Fruit fly (Drosophila melanogaster) whole organism, wandering third instar larva: ENCODE results near the gene CG31343.
A peak's percentile ranks its signal among the peaks of the same experiment; 100 is the strongest.

Experiments
- Abd-B ChIP-seq: fragments of >200 bp; optimal IDR thresholded peaks from 2 replicates; lab custom pipeline; 2017; ENCODE audit warnings: missing biosample characterization, missing genetic modification characterization
- CG32264 ChIP-seq: fragments of 200-800 bp; sonication (Bioruptor generic); optimal IDR thresholded peaks from 2 replicates; lab custom pipeline; 2016; ENCODE audit warnings: missing biosample characterization, missing genetic modification characterization
- CG9705 ChIP-seq: fragments of 200-800 bp; sonication (Bioruptor generic); optimal IDR thresholded peaks from 2 replicates; lab custom pipeline; 2018; ENCODE audit warnings: missing biosample characterization, mild to moderate bottlenecking, missing genetic modification characterization
- CrebA ChIP-seq: fragments of 200-800 bp; sonication (Bioruptor generic); optimal IDR thresholded peaks from 2 replicates; lab custom pipeline; 2016; ENCODE audit warnings: missing biosample characterization, mild to moderate bottlenecking, missing genetic modification characterization, borderline replicate concordance
- Dfd ChIP-seq: fragments of >200 bp; optimal IDR thresholded peaks from 2 replicates; lab custom pipeline; 2017; ENCODE audit warnings: missing biosample characterization, missing genetic modification characterization
- GATAd ChIP-seq: sonication (Bioruptor generic); optimal IDR thresholded peaks from 2 replicates; lab custom pipeline; 2016; ENCODE audit warnings: missing biosample characterization, missing genetic modification characterization
- Hnf4 ChIP-seq: fragments of 200-800 bp; sonication (Bioruptor generic); optimal IDR thresholded peaks from 2 replicates; lab custom pipeline; 2016; ENCODE audit warnings: missing biosample characterization, mild to moderate bottlenecking, missing genetic modification characterization
- Hr83 ChIP-seq: fragments of 200-300 bp; sonication (Bioruptor generic); optimal IDR thresholded peaks from 2 replicates; lab custom pipeline; 2016; ENCODE audit warnings: missing biosample characterization, mild to moderate bottlenecking, missing genetic modification characterization, moderate library complexity; ENCODE audit not compliant: poor library complexity, severe bottlenecking
- Jra ChIP-seq: sonication (Bioruptor generic); optimal IDR thresholded peaks from 2 replicates; lab custom pipeline; 2016; ENCODE audit warnings: missing biosample characterization, missing genetic modification characterization
- Myc ChIP-seq: fragments of >200 bp; optimal IDR thresholded peaks from 2 replicates; lab custom pipeline; 2017
- N ChIP-seq: fragments of >200 bp; optimal IDR thresholded peaks from 2 replicates; lab custom pipeline; 2018; ENCODE audit warnings: missing biosample characterization, missing external identifiers, missing genetic modification characterization
- OdsH ChIP-seq: fragments of 200-800 bp; sonication (Bioruptor generic); optimal IDR thresholded peaks from 2 replicates; lab custom pipeline; 2016; ENCODE audit warnings: missing biosample characterization, mild to moderate bottlenecking, missing genetic modification characterization
- Rel ChIP-seq, 2 experiments: fragments of 200-800 bp; sonication (Bioruptor generic) in 1 of 2; optimal IDR thresholded peaks; 2 replicates in 1 of 2; 3 replicates in 1 of 2; lab custom pipeline; 2016 to 2019; ENCODE audit warnings: mild to moderate bottlenecking in 2 of 2, missing biosample characterization in 2 of 2, missing genetic modification characterization in 2 of 2, moderate library complexity in 1 of 2
- Sp1 ChIP-seq: fragments of 200-800 bp; sonication (Bioruptor generic); optimal IDR thresholded peaks from 3 replicates; lab custom pipeline; 2019; ENCODE audit warnings: missing biosample characterization, mild to moderate bottlenecking, missing genetic modification characterization, moderate library complexity
- Vsx2 ChIP-seq: fragments of 200-300, 225-300 bp; sonication (Bioruptor generic); optimal IDR thresholded peaks from 2 replicates; lab custom pipeline; 2018; ENCODE audit warnings: missing biosample characterization, missing genetic modification characterization; ENCODE audit not compliant: partially characterized antibody
- dl ChIP-seq, 2 experiments: fragments of 175-275, 200-275 bp in 1 of 2; fragments of 200-275 bp in 1 of 2; sonication (Bioruptor generic); optimal IDR thresholded peaks; lab custom pipeline; 2018; ENCODE audit warnings: mild to moderate bottlenecking in 2 of 2, missing biosample characterization in 2 of 2, missing genetic modification characterization in 2 of 2, moderate library complexity in 2 of 2; ENCODE audit not compliant: partially characterized antibody in 2 of 2, insufficient read depth in 1 of 2
- dmrt93B ChIP-seq: fragments of 200-800 bp; sonication (Bioruptor generic); optimal IDR thresholded peaks from 2 replicates; lab custom pipeline; 2018; ENCODE audit warnings: missing biosample characterization, mild to moderate bottlenecking, missing genetic modification characterization
- ey ChIP-seq: fragments of 200-800 bp; sonication (Bioruptor generic); optimal IDR thresholded peaks from 2 replicates; lab custom pipeline; 2016; ENCODE audit warnings: missing biosample characterization, missing genetic modification characterization
- foxo ChIP-seq, 2 experiments: fragments of 200-800 bp; sonication (Bioruptor generic); optimal IDR thresholded peaks; 2 replicates in 1 of 2; 3 replicates in 1 of 2; lab custom pipeline; 2016 to 2017; ENCODE audit warnings: missing biosample characterization in 2 of 2, missing genetic modification characterization in 2 of 2
- fru ChIP-seq: fragments of 200-800 bp; sonication (Bioruptor generic); optimal IDR thresholded peaks from 3 replicates; lab custom pipeline; 2016; ENCODE audit warnings: missing biosample characterization, mild to moderate bottlenecking, missing genetic modification characterization
- h ChIP-seq: fragments of 200-800 bp; sonication (Bioruptor generic); optimal IDR thresholded peaks from 3 replicates; lab custom pipeline; 2016; ENCODE audit warnings: missing biosample characterization, mild to moderate bottlenecking, missing genetic modification characterization
- jim ChIP-seq: fragments of 175-275, 200-325 bp; sonication (Bioruptor generic); optimal IDR thresholded peaks from 2 replicates; lab custom pipeline; 2016; ENCODE audit warnings: missing biosample characterization, mild to moderate bottlenecking, missing genetic modification characterization
- pan ChIP-seq: fragments of >200 bp; optimal IDR thresholded peaks from 2 replicates; lab custom pipeline; 2017
- psq ChIP-seq: fragments of 200-800 bp; sonication (Bioruptor generic); optimal IDR thresholded peaks from 3 replicates; lab custom pipeline; 2017; ENCODE audit warnings: missing biosample characterization, mild to moderate bottlenecking, missing genetic modification characterization, moderate library complexity
- rgr ChIP-seq: fragments of 200-800 bp; sonication (Bioruptor generic); optimal IDR thresholded peaks from 3 replicates; lab custom pipeline; 2016; ENCODE audit warnings: missing biosample characterization, mild to moderate bottlenecking, missing genetic modification characterization
- sage ChIP-seq: fragments of 200-800 bp; sonication (Bioruptor generic); optimal IDR thresholded peaks from 2 replicates; lab custom pipeline; 2016; ENCODE audit warnings: missing biosample characterization, mild to moderate bottlenecking, missing genetic modification characterization
- sv ChIP-seq: fragments of 200-800 bp; sonication (Bioruptor generic); optimal IDR thresholded peaks from 3 replicates; lab custom pipeline; 2016; ENCODE audit warnings: missing biosample characterization, missing genetic modification characterization
- tai ChIP-seq: sonication (Bioruptor generic); optimal IDR thresholded peaks from 2 replicates; lab custom pipeline; 2016; ENCODE audit warnings: missing biosample characterization, missing genetic modification characterization
- woc ChIP-seq: sonication (Bioruptor generic); optimal IDR thresholded peaks from 2 replicates; lab custom pipeline; 2016; ENCODE audit warnings: missing biosample characterization, mild to moderate bottlenecking, missing genetic modification characterization

CG31343 gene

DNA sequence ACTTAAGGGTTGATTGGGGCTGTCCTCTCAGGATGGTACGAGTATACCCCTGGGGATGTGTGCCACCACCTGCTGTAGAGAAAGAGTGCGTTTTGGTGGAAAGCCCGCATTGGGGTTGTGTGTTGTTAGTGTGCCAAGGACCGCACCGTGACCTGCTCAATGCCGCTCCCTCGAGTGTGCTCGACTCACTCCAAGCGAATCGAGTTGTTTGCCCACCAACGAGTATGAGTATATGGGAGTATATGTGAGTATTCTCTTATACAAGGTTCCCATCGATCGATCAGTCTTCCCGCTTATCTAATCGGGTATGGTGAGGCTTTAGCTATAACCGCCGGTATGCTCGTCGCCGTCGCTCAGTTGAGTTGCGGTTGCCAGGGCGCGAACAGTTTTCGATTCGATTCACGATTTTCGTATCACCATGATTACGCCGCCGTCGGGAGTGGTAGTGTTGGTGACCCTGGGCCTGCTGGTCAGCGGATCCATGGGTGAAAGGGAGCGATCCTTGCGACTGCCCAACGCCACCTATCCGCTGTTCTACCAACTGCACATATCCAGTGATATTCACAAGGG is 5.2 kb upstream of the CG31343 start, which contains the start of gene CG5849:
Gene CG5849 (plus strand): TSS at position 356 of the 570 bp plus-strand sequence.
- TF ChIP-seq CG9705 (GFP tag; lab: Kevin White, UChicago), result no peak
- TF ChIP-seq Rel (GFP tag; optimal IDR thresholded peaks at IDR 0.05; lab: Kevin White, UChicago), result no peak
- peak; percentile 42 for TF ChIP-seq Rel (tag; optimal IDR thresholded peaks at IDR 0.05; lab: Kevin White, UChicago)

DNA sequence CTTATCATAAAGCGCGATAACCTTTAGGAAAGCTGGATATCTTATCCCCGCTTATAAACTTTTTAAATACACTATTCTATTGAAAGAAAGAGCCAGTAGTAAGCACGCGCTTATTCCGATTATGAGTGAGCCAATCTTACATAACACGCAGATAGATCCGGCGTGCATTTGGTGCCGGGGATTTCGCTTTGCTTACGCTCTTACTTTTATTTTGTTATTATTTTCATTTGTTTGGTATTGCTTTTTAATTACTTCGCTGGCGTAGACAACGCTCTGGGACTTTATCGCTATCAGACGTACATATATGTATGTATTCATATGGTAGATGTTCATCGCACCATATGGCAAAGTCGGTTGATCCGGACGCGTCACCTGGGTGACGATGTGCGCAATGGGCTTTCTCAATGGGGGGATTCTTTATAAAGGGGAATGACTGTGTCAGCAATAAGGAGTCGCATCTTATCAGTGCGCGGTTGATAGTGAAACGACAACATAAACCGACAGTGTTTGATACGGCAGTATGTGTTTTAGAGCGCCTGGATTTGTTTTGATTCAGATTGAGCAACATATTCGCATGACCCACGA is 4.2 kb upstream of the CG31343 start:
- TF ChIP-seq foxo (GFP tag; optimal IDR thresholded peaks at IDR 0.05; lab: Kevin White, UChicago), result no peak
- TF ChIP-seq Rel (GFP tag; optimal IDR thresholded peaks at IDR 0.05; lab: Kevin White, UChicago), result no peak
- TF ChIP-seq Rel (tag; optimal IDR thresholded peaks at IDR 0.05; lab: Kevin White, UChicago), result peak; percentile 95
- TF ChIP-seq CrebA (GFP tag; lab: Kevin White, UChicago), result peak; percentile 9
- TF ChIP-seq Jra, result peak; percentile 60
- TF ChIP-seq, all 38 proteins: peak for 3

DNA sequence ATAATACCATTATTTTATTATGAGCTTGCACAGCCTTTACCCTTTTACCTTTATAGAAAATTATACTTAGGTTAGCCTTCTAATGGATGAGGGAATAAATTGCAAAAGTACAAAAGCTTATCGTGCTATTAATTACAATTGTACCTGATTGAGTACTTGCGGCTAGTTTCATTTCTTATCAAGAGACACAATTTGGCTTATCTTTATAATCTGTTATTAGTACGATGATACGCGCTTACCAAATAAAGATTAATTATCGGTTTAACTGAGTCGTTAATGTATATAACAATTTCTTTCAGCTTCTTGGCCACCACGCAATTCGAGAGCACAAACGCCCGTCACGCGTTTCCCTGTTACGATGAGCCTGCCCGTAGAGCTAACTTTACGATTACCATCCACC is 821 bp downstream of the CG31343 start:
- TF ChIP-seq Abd-B (GFP tag; lab: Kevin White, UChicago), result no peak
- TF ChIP-seq Dfd (GFP tag; lab: Kevin White, UChicago), result no peak
- TF ChIP-seq sage (GFP tag; lab: Kevin White, UChicago), result no peak

dm6 chr3R:21748954-21749920 is 4.2 kb downstream of the CG31343 start, which contains the start of gene CG31233:
Gene CG31233, plus strand, starts transcription at chr3R:21749853.
- TF ChIP-seq sv (GFP tag; lab: Kevin White, UChicago), result no peak
- no peak for TF ChIP-seq Myc (lab: Kevin White, UChicago)
- no peak for TF ChIP-seq woc (GFP tag; lab: Kevin White, UChicago)
- no peak for TF ChIP-seq pan (lab: Kevin White, UChicago)
- TF ChIP-seq N, result no peak
- TF ChIP-seq OdsH, result no peak
- no peak for TF ChIP-seq psq (GFP tag; lab: Kevin White, UChicago)
- no peak for TF ChIP-seq foxo (GFP tag; optimal IDR thresholded peaks at IDR 0.05; lab: Kevin White, UChicago)
- no peak for TF ChIP-seq Vsx2
- no peak for TF ChIP-seq Jra
- TF ChIP-seq ey, result no peak
- TF ChIP-seq fru, result no peak
- no peak for TF ChIP-seq Rel (GFP tag; optimal IDR thresholded peaks at IDR 0.05; lab: Kevin White, UChicago)
- no peak for TF ChIP-seq Rel (tag; optimal IDR thresholded peaks at IDR 0.05; lab: Kevin White, UChicago)
- no peak for TF ChIP-seq Hr83 (GFP tag; lab: Kevin White, UChicago)
- TF ChIP-seq CrebA (GFP tag; lab: Kevin White, UChicago), result no peak
- TF ChIP-seq dl (GFP tag; optimal IDR thresholded peaks at IDR 0.05; lab: Kevin White, UChicago; ENCODE audit: insufficient read depth in 1 of 2, partially characterized antibody in 2 of 2), result no peak
- TF ChIP-seq tai, result no peak
- no peak for TF ChIP-seq jim (GFP tag; lab: Kevin White, UChicago)
- TF ChIP-seq Sp1 (GFP tag; lab: Kevin White, UChicago), result no peak

DNA sequence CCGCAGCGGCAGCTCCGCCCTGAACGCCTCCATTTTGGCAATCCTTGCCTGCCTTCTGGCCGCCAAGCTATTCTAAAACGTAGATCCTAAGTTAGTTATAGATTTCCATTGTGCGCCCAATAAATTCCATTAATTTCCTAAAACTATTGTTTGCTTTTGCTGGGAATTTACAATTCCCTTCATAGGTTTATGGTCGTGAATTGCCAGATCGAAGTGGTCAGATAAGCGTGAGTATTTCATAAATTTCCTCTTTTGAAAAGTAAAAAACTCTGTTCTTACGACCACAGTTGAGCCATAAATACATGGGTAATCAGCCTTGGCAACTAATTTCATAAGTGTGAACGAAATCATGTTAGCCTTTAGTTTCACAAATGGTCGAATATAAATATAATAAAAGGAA is 8.0 kb downstream of the CG31343 start:
- no peak for TF ChIP-seq GATAd
- no peak for TF ChIP-seq N
- TF ChIP-seq CG32264 (GFP tag; lab: Kevin White, UChicago), result no peak
- TF ChIP-seq h (GFP tag; lab: Kevin White, UChicago), result no peak
- no peak for TF ChIP-seq CG9705 (GFP tag; lab: Kevin White, UChicago)
- no peak for TF ChIP-seq dmrt93B
- no peak for TF ChIP-seq rgr (GFP tag; lab: Kevin White, UChicago)
- no peak for TF ChIP-seq woc (GFP tag; lab: Kevin White, UChicago)
- no peak for TF ChIP-seq dl (GFP tag; optimal IDR thresholded peaks at IDR 0.05; lab: Kevin White, UChicago; ENCODE audit: insufficient read depth in 1 of 2, partially characterized antibody in 2 of 2)
- TF ChIP-seq jim (GFP tag; lab: Kevin White, UChicago), result no peak
- TF ChIP-seq CrebA (GFP tag; lab: Kevin White, UChicago), result no peak
- no peak for TF ChIP-seq psq (GFP tag; lab: Kevin White, UChicago)
- no peak for TF ChIP-seq Dfd (GFP tag; lab: Kevin White, UChicago)
- TF ChIP-seq Hnf4 (GFP tag; lab: Kevin White, UChicago), result no peak
- no peak for TF ChIP-seq Jra
- TF ChIP-seq, all 38 proteins: peak for 0
